Worm (Caenorhabditis elegans) whole organism, L3 larva: ENCODE data around the gene T02H6.7.

Source experiments
- egl-27 ChIP-seq: sonication (generic microtip); optimal IDR thresholded peaks from 4 replicates; lab custom pipeline; 2017; ENCODE audit warnings: missing biosample characterization, missing genetic modification reagents, missing genetic modification characterization
- elt-2 ChIP-seq: sonication (generic microtip); optimal IDR thresholded peaks from 2 replicates; lab custom pipeline; 2016; ENCODE audit warnings: missing genetic modification reagents, mild to moderate bottlenecking, missing genetic modification characterization, missing compliant biosample characterization
- lin-15B ChIP-seq: fragments of 150-350 bp; optimal IDR thresholded peaks from 2 replicates; lab custom pipeline; 2014; ENCODE audit warnings: missing biosample characterization, missing genetic modification characterization
- skn-1 ChIP-seq: fragments of 150-350 bp; optimal IDR thresholded peaks from 2 replicates; lab custom pipeline; 2014; ENCODE audit warnings: missing biosample characterization, missing genetic modification characterization

DNA sequence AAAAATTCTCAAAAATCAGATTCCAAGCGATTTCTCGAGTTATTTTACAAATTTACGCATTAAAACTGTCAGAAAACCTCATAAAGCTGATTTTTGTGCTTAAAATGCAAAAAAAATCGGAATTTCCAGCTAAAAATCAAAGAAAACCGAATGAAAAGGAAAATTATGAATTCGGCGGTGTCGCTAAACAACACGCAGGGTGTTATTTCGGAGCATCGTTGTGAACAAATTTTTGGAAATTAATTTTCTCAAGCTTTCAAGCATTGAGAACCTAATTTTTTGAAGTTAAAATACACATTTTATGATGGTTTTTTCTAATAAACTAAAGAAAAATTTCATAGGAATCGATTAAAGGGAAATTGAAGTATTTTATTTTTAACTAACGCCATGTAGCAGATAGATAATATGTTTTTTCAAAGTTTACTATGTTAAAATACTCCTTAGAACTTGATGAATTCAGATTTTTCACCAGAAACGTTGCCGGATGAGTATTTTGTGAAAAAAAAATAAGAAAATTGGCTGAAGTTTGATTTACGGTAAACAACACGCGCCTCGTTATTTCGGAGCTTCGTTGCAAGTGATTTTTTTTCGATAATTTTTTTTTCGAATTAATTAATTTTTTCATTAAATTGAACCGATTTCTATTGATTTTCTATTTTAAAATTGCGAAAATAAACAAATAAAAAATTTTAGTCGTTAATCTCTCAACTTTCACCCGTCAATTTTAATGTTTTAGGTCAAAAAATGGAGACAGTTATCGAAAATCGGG is 19.1 kb downstream of the T02H6.7 start, which contains the start of gene thoc-1:
- TF ChIP-seq elt-2 (tag; lab: Kevin White, UChicago) (no peak), skn-1 (tag; lab: Kevin White, UChicago) (no peak), lin-15B (tag; lab: Kevin White, UChicago) (no peak), egl-27 (no peak)
